Worm (Caenorhabditis elegans) whole organism, young adult: Measurements from ENCODE around the gene cut-2.
"Not testable (repeated sequence)": the region's sequence is repeated elsewhere in the genome, so short reads cannot be mapped to it uniquely, and the experiment has no call there.

Source experiments
- T07F8.4 ChIP-seq: sonication (generic microtip); optimal IDR thresholded peaks from 2 replicates; lab custom pipeline; 2016; ENCODE audit warnings: mild to moderate bottlenecking, missing genetic modification characterization, moderate library complexity, missing compliant biosample characterization
- Y79H2A.3 ChIP-seq: fragments of 200-800 bp; sonication (Bioruptor generic); conservative IDR thresholded peaks from 2 replicates; pipeline ENCODE4 v1.3.6; 2022; ENCODE audit warnings: missing genetic modification reagents, missing genetic modification characterization, missing compliant biosample characterization
- attf-3 ChIP-seq: fragments of 200-800 bp; sonication (Bioruptor generic); conservative IDR thresholded peaks from 2 replicates; pipeline ENCODE4 v1.3.6; 2022; ENCODE audit warnings: missing genetic modification reagents, missing genetic modification characterization, missing compliant biosample characterization
- attf-6 ChIP-seq: fragments of 200-800 bp; sonication (Bioruptor generic); IDR thresholded peaks from 2 replicates; pipeline ENCODE4 v1.3.6; 2022; ENCODE audit warnings: missing genetic modification reagents, missing genetic modification characterization, missing compliant biosample characterization
- ekl-4 ChIP-seq: fragments of 200-800 bp; sonication (Bioruptor generic); IDR thresholded peaks from 2 replicates; pipeline ENCODE4 v1.3.6; 2022; ENCODE audit warnings: missing genetic modification reagents, missing genetic modification characterization, missing compliant biosample characterization
- mes-4 ChIP-seq: sonication (generic microtip); optimal IDR thresholded peaks from 2 replicates; lab custom pipeline; 2016; ENCODE audit warnings: missing genotype, missing genetic modification characterization, missing compliant biosample characterization
- repo-1 ChIP-seq: sonication (generic microtip); optimal IDR thresholded peaks from 2 replicates; lab custom pipeline; 2017; ENCODE audit warnings: mild to moderate bottlenecking, missing genetic modification characterization, missing compliant biosample characterization
- snpc-4 ChIP-seq, 5 experiments: fragments of 150-350 bp in 1 of 5; sonication (generic microtip) in 4 of 5; optimal IDR thresholded peaks; 2 replicates each; lab custom pipeline; 2014 to 2018; ENCODE audit warnings: missing genetic modification characterization in 5 of 5, missing biosample characterization in 3 of 5, antibody characterized with exemption in 2 of 5, mild to moderate bottlenecking in 2 of 5, missing compliant biosample characterization in 2 of 5, missing genotype in 2 of 5, moderate library complexity in 2 of 5, missing genetic modification reagents in 1 of 5
- unc-62 ChIP-seq: fragments of 150-350 bp; optimal IDR thresholded peaks from 2 replicates; lab custom pipeline; 2014; ENCODE audit warnings: missing biosample characterization, missing genetic modification reagents, missing genetic modification characterization
- ztf-3 ChIP-seq: fragments of 200-800 bp; sonication (Bioruptor generic); optimal IDR thresholded peaks from 2 replicates; lab custom pipeline; 2018; ENCODE audit warnings: mild to moderate bottlenecking, missing genetic modification characterization, missing compliant biosample characterization

DNA sequence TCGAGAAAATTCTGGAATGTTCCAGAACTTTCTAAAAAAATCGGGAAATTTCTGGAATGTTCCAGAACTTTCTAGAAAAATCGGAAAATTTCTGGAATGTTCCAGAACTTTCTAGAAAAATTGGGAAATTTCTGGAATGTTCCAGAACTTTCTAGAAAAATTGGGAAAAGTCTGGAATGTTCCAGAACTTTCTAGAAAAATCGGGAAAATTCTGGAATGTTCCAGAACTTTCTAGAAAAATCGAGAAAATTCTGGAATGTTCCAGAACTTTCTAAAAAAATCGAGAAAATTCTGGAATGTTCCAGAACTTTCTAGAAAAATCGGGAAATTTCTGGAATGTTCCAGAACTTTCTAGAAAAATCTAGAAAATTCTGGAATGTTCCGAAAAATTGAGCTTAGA is 25.5 kb downstream of the cut-2 start:
- not testable (repeated sequence) for TF ChIP-seq attf-3 (GFP tag; lab: Robert Waterston, UW); attf-6 (GFP tag; lab: Robert Waterston, UW); snpc-4 (GFP tag; optimal IDR thresholded peaks at IDR 0.05; lab: Kevin White, UChicago); snpc-4 (tag; optimal IDR thresholded peaks at IDR 0.05; lab: Kevin White, UChicago); T07F8.4 (tag; lab: Kevin White, UChicago); unc-62 (GFP tag; lab: Kevin White, UChicago); ztf-3 (GFP tag; lab: Kevin White, UChicago); Y79H2A.3 (GFP tag; lab: Robert Waterston, UW); repo-1 (tag; lab: Kevin White, UChicago); mes-4 (tag; lab: Kevin White, UChicago)
- peak; percentile 61 for TF ChIP-seq ekl-4
